Fruit fly (Drosophila melanogaster) whole organism, pupa: ENCODE measurements around the gene TwdlQ.

Experiments used
- CG14655 ChIP-seq: fragments of 200-800 bp; sonication (Bioruptor generic); optimal IDR thresholded peaks from 3 replicates; lab custom pipeline; 2017; ENCODE audit warnings: mild to moderate bottlenecking, missing biosample characterization, missing genetic modification reagents, missing genetic modification characterization
- CG17806 ChIP-seq: fragments of 200-800 bp; sonication (Bioruptor generic); optimal IDR thresholded peaks from 2 replicates; lab custom pipeline; 2018; ENCODE audit warnings: missing biosample characterization, mild to moderate bottlenecking, missing genetic modification characterization, moderate library complexity
- CG32121 ChIP-seq: fragments of 200-800 bp; sonication (Bioruptor generic); IDR thresholded peaks from 2 replicates; pipeline ENCODE4 v1.3.6; 2022; ENCODE audit warnings: missing biosample characterization, missing genetic modification characterization
- CG4496 ChIP-seq: fragments of 200-800 bp; sonication (Bioruptor generic); IDR thresholded peaks from 3 replicates; pipeline ENCODE4 v1.3.6; 2022; ENCODE audit warnings: missing biosample characterization, missing genetic modification characterization
- CG8159 ChIP-seq: fragments of 200-800 bp; sonication (Bioruptor generic); optimal IDR thresholded peaks from 3 replicates; lab custom pipeline; 2018; ENCODE audit warnings: missing biosample characterization, mild to moderate bottlenecking, missing genetic modification characterization, moderate library complexity
- CG8301 ChIP-seq: fragments of 200-800 bp; sonication (Bioruptor generic); optimal IDR thresholded peaks from 2 replicates; lab custom pipeline; 2018; ENCODE audit warnings: missing biosample characterization, mild to moderate bottlenecking, missing genetic modification characterization
- D1 ChIP-seq: fragments of 200-800 bp; sonication (Bioruptor generic); optimal IDR thresholded peaks from 2 replicates; lab custom pipeline; 2018; ENCODE audit warnings: missing biosample characterization, mild to moderate bottlenecking, missing genetic modification characterization, moderate library complexity
- EcR ChIP-seq: fragments of 200-800 bp; sonication (Bioruptor generic); optimal IDR thresholded peaks from 3 replicates; lab custom pipeline; 2019; ENCODE audit warnings: missing biosample characterization, missing genetic modification characterization, mild to moderate bottlenecking, moderate library complexity, missing genetic modification reagents
- Pif1B ChIP-seq: fragments of 200-800 bp; sonication (Bioruptor generic); optimal IDR thresholded peaks from 3 replicates; lab custom pipeline; 2016; ENCODE audit warnings: missing biosample characterization, missing genetic modification characterization
- Snoo ChIP-seq: fragments of 200-800 bp; sonication (Bioruptor generic); optimal IDR thresholded peaks from 3 replicates; lab custom pipeline; 2017; ENCODE audit warnings: missing biosample characterization, mild to moderate bottlenecking, missing genetic modification characterization, inconsistent platforms
- fd96Ca ChIP-seq: fragments of 200-800 bp; sonication (Bioruptor generic); IDR thresholded peaks from 3 replicates; pipeline ENCODE4 v1.3.6; 2022; ENCODE audit warnings: missing biosample characterization, missing genetic modification characterization

DNA sequence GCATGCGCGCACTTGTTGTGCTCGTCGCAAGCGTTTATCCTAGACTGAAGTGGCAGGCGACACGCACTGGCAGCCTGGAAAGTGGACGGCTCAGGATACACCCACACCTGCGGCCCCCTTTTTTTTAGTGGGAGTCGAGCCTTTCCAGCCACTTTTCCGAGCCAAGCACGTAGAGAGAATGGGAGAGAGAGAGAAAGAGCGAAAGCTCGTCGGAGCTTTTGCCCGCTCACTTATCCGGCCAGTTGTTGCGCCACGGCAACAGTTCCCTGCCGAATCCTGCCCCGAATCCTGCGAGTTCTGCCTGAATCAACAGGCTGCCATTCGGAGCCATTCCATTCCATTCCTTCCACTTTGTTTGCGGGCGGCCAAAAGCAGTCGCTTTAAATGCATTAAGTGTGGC is 11.4 kb downstream of the TwdlQ start, which contains the start of gene beat-VII:
- no peak for TF ChIP-seq CG32121
- TF ChIP-seq D1 (tag; lab: Kevin White, UChicago) = no peak
- TF ChIP-seq Pif1B (GFP tag; lab: Kevin White, UChicago) = no peak
- TF ChIP-seq CG17806 (tag; lab: Kevin White, UChicago) = no peak
- TF ChIP-seq fd96Ca (GFP tag; lab: Robert Waterston, UW) = no peak
- TF ChIP-seq CG14655 (GFP tag; lab: Kevin White, UChicago) = no peak
- TF ChIP-seq Snoo = no peak
- no peak for TF ChIP-seq EcR (GFP tag; lab: Kevin White, UChicago)
- no peak for TF ChIP-seq CG4496 (GFP tag; lab: Robert Waterston, UW)
- no peak for TF ChIP-seq CG8301 (tag; lab: Kevin White, UChicago)
- no peak for TF ChIP-seq CG8159
